Worm (Caenorhabditis elegans) whole organism, L1 larva: Measurements from ENCODE around the gene cdka-1.

Experiments used
- C04F5.9 ChIP-seq: sonication (generic microtip); optimal IDR thresholded peaks from 2 replicates; lab custom pipeline; 2016; ENCODE audit warnings: missing genetic modification characterization, missing compliant biosample characterization
- C16A3.4 ChIP-seq: fragments of 150-350 bp; optimal IDR thresholded peaks from 2 replicates; lab custom pipeline; 2014; ENCODE audit warnings: missing biosample characterization, missing genetic modification characterization
- C34B4.2 ChIP-seq: sonication (generic microtip); optimal IDR thresholded peaks from 2 replicates; lab custom pipeline; 2017; ENCODE audit warnings: mild to moderate bottlenecking, missing genetic modification characterization, missing compliant biosample characterization
- alr-1 ChIP-seq: fragments of 200-800 bp; sonication (Bioruptor generic); optimal IDR thresholded peaks from 2 replicates; lab custom pipeline; 2018; ENCODE audit warnings: borderline replicate concordance, mild to moderate bottlenecking, missing genetic modification characterization, missing compliant biosample characterization
- aly-2 ChIP-seq: fragments of 150-350 bp; optimal IDR thresholded peaks from 2 replicates; lab custom pipeline; 2014; ENCODE audit warnings: missing biosample characterization, missing genetic modification characterization
- blmp-1 ChIP-seq: fragments of 150-350 bp; optimal IDR thresholded peaks from 2 replicates; lab custom pipeline; 2014; ENCODE audit warnings: missing biosample characterization, missing genetic modification characterization
- ceh-63 ChIP-seq: fragments of 200-800 bp; sonication (Bioruptor generic); optimal IDR thresholded peaks from 2 replicates; lab custom pipeline; 2018; ENCODE audit warnings: mild to moderate bottlenecking, missing genetic modification characterization, missing compliant biosample characterization
- ceh-82 ChIP-seq, 3 experiments: fragments of 150-350 bp in 1 of 3; sonication (generic microtip) in 2 of 3; optimal IDR thresholded peaks; 2 replicates each; lab custom pipeline; 2014 to 2017; ENCODE audit warnings: missing biosample characterization in 3 of 3, missing genetic modification characterization in 3 of 3
- ceh-88 ChIP-seq: fragments of 200-800 bp; sonication (Bioruptor generic); IDR thresholded peaks from 2 replicates; pipeline ENCODE4 v1.3.6; 2022; ENCODE audit warnings: missing genetic modification characterization, missing compliant biosample characterization
- ces-1 ChIP-seq: fragments of 150-350 bp; optimal IDR thresholded peaks from 2 replicates; lab custom pipeline; 2014; ENCODE audit warnings: missing biosample characterization, missing genetic modification reagents, missing genetic modification characterization
- dsc-1 ChIP-seq: sonication (generic microtip); optimal IDR thresholded peaks from 2 replicates; lab custom pipeline; 2016; ENCODE audit warnings: mild to moderate bottlenecking, missing genetic modification characterization, missing compliant biosample characterization
- efl-1 ChIP-seq, 4 experiments: fragments of 150-350 bp; optimal IDR thresholded peaks in 3 of 4; peaks in 1 of 4; 1 replicate in 1 of 4; 2 replicates in 3 of 4; lab custom pipeline; 2014; ENCODE audit warnings: missing biosample characterization in 2 of 4, missing genetic modification characterization in 2 of 4, missing genetic modification reagents in 2 of 4
- efl-3 ChIP-seq: fragments of 200-800 bp; sonication (Bioruptor generic); optimal IDR thresholded peaks from 2 replicates; lab custom pipeline; 2018; ENCODE audit warnings: mild to moderate bottlenecking, missing genetic modification characterization, missing compliant biosample characterization
- egl-13 ChIP-seq: sonication (generic microtip); optimal IDR thresholded peaks from 2 replicates; lab custom pipeline; 2016; ENCODE audit warnings: missing genotype, missing genetic modification reagents, missing genetic modification characterization, missing compliant biosample characterization
- elt-2 ChIP-seq: sonication (generic microtip); optimal IDR thresholded peaks from 2 replicates; lab custom pipeline; 2016; ENCODE audit warnings: missing genetic modification characterization, mild to moderate bottlenecking, inconsistent platforms, missing compliant biosample characterization, missing genetic modification reagents
- ets-5 ChIP-seq: fragments of 200-800 bp; sonication (Bioruptor generic); IDR thresholded peaks from 2 replicates; pipeline ENCODE4 v1.3.6; 2022; ENCODE audit warnings: missing genetic modification characterization, missing compliant biosample characterization
- fkh-10 ChIP-seq: sonication (generic microtip); optimal IDR thresholded peaks from 2 replicates; lab custom pipeline; 2017; ENCODE audit warnings: missing biosample characterization, missing genetic modification reagents, missing genetic modification characterization
- fkh-4 ChIP-seq: sonication (generic microtip); optimal IDR thresholded peaks from 2 replicates; lab custom pipeline; 2016; ENCODE audit warnings: missing compliant biosample characterization, missing genetic modification characterization, borderline replicate concordance
- fkh-8 ChIP-seq: sonication (generic microtip); optimal IDR thresholded peaks from 2 replicates; lab custom pipeline; 2016; ENCODE audit warnings: mild to moderate bottlenecking, missing genetic modification characterization, missing compliant biosample characterization
- fos-1 ChIP-seq: fragments of 150-350 bp; optimal IDR thresholded peaks from 2 replicates; lab custom pipeline; 2014; ENCODE audit warnings: missing biosample characterization, missing genetic modification characterization
- grh-1 ChIP-seq: fragments of 200-800 bp; sonication (Bioruptor generic); IDR thresholded peaks from 2 replicates; pipeline ENCODE4 v1.3.6; 2022; ENCODE audit warnings: missing genetic modification reagents, missing genetic modification characterization, missing compliant biosample characterization
- hlh-4 ChIP-seq: sonication (generic microtip); optimal IDR thresholded peaks from 2 replicates; lab custom pipeline; 2016; ENCODE audit warnings: mild to moderate bottlenecking, missing genetic modification characterization, missing compliant biosample characterization
- jun-1 ChIP-seq: fragments of 150-350 bp; optimal IDR thresholded peaks from 2 replicates; lab custom pipeline; 2014; ENCODE audit warnings: missing biosample characterization, missing genetic modification reagents, missing genetic modification characterization
- lin-14 ChIP-seq: fragments of 200-800 bp; sonication (Bioruptor generic); optimal IDR thresholded peaks from 2 replicates; lab custom pipeline; 2018; ENCODE audit warnings: mild to moderate bottlenecking, missing genetic modification characterization, moderate library complexity, missing compliant biosample characterization
- lin-15B ChIP-seq: fragments of 150-350 bp; sonication (generic microtip); optimal IDR thresholded peaks from 3 replicates; lab custom pipeline; 2014; ENCODE audit warnings: missing biosample characterization, missing genetic modification characterization
- lin-35 ChIP-seq, 2 experiments: fragments of 150-350 bp; optimal IDR thresholded peaks; 2 replicates each; lab custom pipeline; 2014; ENCODE audit warnings: missing biosample characterization in 2 of 2, missing genetic modification characterization in 2 of 2, missing genetic modification reagents in 2 of 2
- lin-39 ChIP-seq: fragments of 150-350 bp; optimal IDR thresholded peaks from 2 replicates; lab custom pipeline; 2014; ENCODE audit warnings: missing biosample characterization, missing genetic modification reagents, missing genetic modification characterization
- mab-9 ChIP-seq: fragments of 200-800 bp; sonication (Bioruptor generic); IDR thresholded peaks from 2 replicates; pipeline ENCODE4 v1.3.6; 2022; ENCODE audit warnings: missing genetic modification reagents, missing genetic modification characterization, missing compliant biosample characterization
- mef-2 ChIP-seq: fragments of 150-350 bp; optimal IDR thresholded peaks from 2 replicates; lab custom pipeline; 2014; ENCODE audit warnings: missing biosample characterization, missing genetic modification characterization
- nhr-11 ChIP-seq: fragments of 150-350 bp; optimal IDR thresholded peaks from 2 replicates; lab custom pipeline; 2014; ENCODE audit warnings: missing biosample characterization, missing genetic modification characterization
- nhr-12 ChIP-seq: sonication (generic microtip); optimal IDR thresholded peaks from 2 replicates; lab custom pipeline; 2017; ENCODE audit warnings: missing biosample characterization, missing genetic modification characterization
- nhr-19 ChIP-seq: fragments of 200-800 bp; sonication (Bioruptor generic); conservative IDR thresholded peaks from 2 replicates; pipeline ENCODE4 v1.3.6; 2022; ENCODE audit warnings: missing genetic modification characterization, missing compliant biosample characterization
- nhr-28 ChIP-seq: fragments of 150-350 bp; optimal IDR thresholded peaks from 2 replicates; lab custom pipeline; 2014; ENCODE audit warnings: missing biosample characterization, missing genetic modification characterization
- nhr-71 ChIP-seq: sonication (generic microtip); optimal IDR thresholded peaks from 2 replicates; lab custom pipeline; 2016; ENCODE audit warnings: mild to moderate bottlenecking, missing genetic modification characterization, moderate library complexity, missing compliant biosample characterization
- nhr-77 ChIP-seq: fragments of 150-350 bp; optimal IDR thresholded peaks from 2 replicates; lab custom pipeline; 2014; ENCODE audit warnings: missing biosample characterization, missing genetic modification characterization
- nhr-84 ChIP-seq: sonication (generic microtip); optimal IDR thresholded peaks from 2 replicates; lab custom pipeline; 2017; ENCODE audit warnings: missing biosample characterization, missing genetic modification characterization
- nhr-85 ChIP-seq: sonication (generic microtip); peaks from one replicate; lab custom pipeline; 2016; ENCODE audit warnings: missing genetic modification characterization, inconsistent platforms, missing compliant biosample characterization
- nhr-90 ChIP-seq: sonication (generic microtip); optimal IDR thresholded peaks from 2 replicates; lab custom pipeline; 2016; ENCODE audit warnings: mild to moderate bottlenecking, missing genetic modification characterization, missing compliant biosample characterization; ENCODE audit not compliant: poor library complexity
- pqm-1 ChIP-seq: sonication (generic microtip); optimal IDR thresholded peaks from 3 replicates; lab custom pipeline; 2017; ENCODE audit warnings: missing biosample characterization, missing genetic modification characterization
- sox-4 ChIP-seq: sonication (generic microtip); optimal IDR thresholded peaks from 2 replicates; lab custom pipeline; 2016; ENCODE audit warnings: missing genetic modification characterization, missing compliant biosample characterization
- swsn-7 ChIP-seq: sonication (generic microtip); optimal IDR thresholded peaks from 2 replicates; lab custom pipeline; 2016; ENCODE audit warnings: missing genetic modification characterization, missing compliant biosample characterization
- tlp-1 ChIP-seq: fragments of 150-350 bp; optimal IDR thresholded peaks from 2 replicates; lab custom pipeline; 2014; ENCODE audit warnings: missing biosample characterization, missing genetic modification characterization
- unc-62 ChIP-seq: fragments of 150-350 bp; optimal IDR thresholded peaks from 2 replicates; lab custom pipeline; 2014; ENCODE audit warnings: missing biosample characterization, missing genetic modification reagents, missing genetic modification characterization
- unc-98 ChIP-seq: fragments of 200-800 bp; sonication (Bioruptor generic); IDR thresholded peaks from 2 replicates; pipeline ENCODE4 v1.3.6; 2022; ENCODE audit warnings: missing genetic modification characterization, missing compliant biosample characterization
- ztf-11 ChIP-seq, 2 experiments: sonication (generic microtip); optimal IDR thresholded peaks; 2 replicates each; lab custom pipeline; 2016 to 2017; ENCODE audit warnings: missing genetic modification characterization in 2 of 2, missing biosample characterization in 1 of 2, missing compliant biosample characterization in 1 of 2

cdka-1 gene

ce11 chrIII:4666753-4667400 lies 8.3 kb downstream of the cdka-1 start (continued):
- TF ChIP-seq efl-1 (optimal IDR thresholded peaks at IDR 0.05; lab: Kevin White, UChicago) (peak; percentile 36 to 37), efl-1 (GFP tag; optimal IDR thresholded peaks at IDR 0.05 in 1 of 2; lab: Kevin White, UChicago) (peak; percentile 21 to 95), ceh-88 (GFP tag; lab: Robert Waterston, UW) (no peak), nhr-11 (tag; lab: Kevin White, UChicago) (no peak), ceh-82 (tag; optimal IDR thresholded peaks at IDR 0.05; lab: Kevin White, UChicago) (peak in 2 of 3 experiments; percentile 22 to 63), alr-1 (tag; lab: Kevin White, UChicago) (no peak), ets-5 (no peak), mef-2 (tag; lab: Kevin White, UChicago) (no peak), aly-2 (tag; lab: Kevin White, UChicago) (no peak), sox-4 (tag; lab: Kevin White, UChicago) (no peak), nhr-12 (tag; lab: Kevin White, UChicago) (no peak), nhr-84 (no peak), hlh-4 (no peak), tlp-1 (tag; lab: Kevin White, UChicago) (no peak), ztf-11 (tag; optimal IDR thresholded peaks at IDR 0.05; lab: Kevin White, UChicago) (peak in 1 of 2 experiments; percentile 25), elt-2 (tag; lab: Kevin White, UChicago) (no peak), nhr-77 (tag; lab: Kevin White, UChicago) (peak; percentile 22), swsn-7 (tag; lab: Kevin White, UChicago) (peak; percentile 46), blmp-1 (tag; lab: Kevin White, UChicago) (peak; percentile 87), nhr-28 (tag; lab: Kevin White, UChicago) (no peak), fkh-4 (no peak), jun-1 (tag; lab: Kevin White, UChicago) (no peak), fos-1 (tag; lab: Kevin White, UChicago) (no peak), nhr-71 (tag; lab: Kevin White, UChicago) (peak; percentile 61), ceh-63 (no peak), unc-98 (no peak), efl-3 (no peak), fkh-8 (tag; lab: Kevin White, UChicago) (peak; percentile 43), fkh-10 (GFP tag; lab: Kevin White, UChicago) (no peak), nhr-19 (GFP tag; lab: Robert Waterston, UW) (peak; percentile 33; the same call in 1 of the 2 replicates), lin-15B (tag; lab: Kevin White, UChicago) (no peak), egl-13 (tag; lab: Kevin White, UChicago) (no peak), ces-1 (GFP tag; lab: Kevin White, UChicago) (no peak), C34B4.2 (tag; lab: Kevin White, UChicago) (no peak)
- TF ChIP-seq, all 84 proteins: peak for 27

ce11 chrIII:4668073-4668472 lies 9.5 kb downstream of the cdka-1 start:
- peak in 1 of 2 experiments; percentile 20 for TF ChIP-seq lin-35 (GFP tag; optimal IDR thresholded peaks at IDR 0.05; lab: Kevin White, UChicago)
- no peak for TF ChIP-seq efl-1 (optimal IDR thresholded peaks at IDR 0.05; lab: Kevin White, UChicago)
- TF ChIP-seq efl-1 (GFP tag; optimal IDR thresholded peaks at IDR 0.05 in 1 of 2; lab: Kevin White, UChicago) = peak in 1 of 2 experiments; percentile 59
- TF ChIP-seq dsc-1 (tag; lab: Kevin White, UChicago) = no peak
- TF ChIP-seq pqm-1 = peak; percentile 25
- TF ChIP-seq elt-2 (tag; lab: Kevin White, UChicago) = peak; percentile 46
- peak; percentile 3 for TF ChIP-seq lin-14 (GFP tag; lab: Kevin White, UChicago)

DNA sequence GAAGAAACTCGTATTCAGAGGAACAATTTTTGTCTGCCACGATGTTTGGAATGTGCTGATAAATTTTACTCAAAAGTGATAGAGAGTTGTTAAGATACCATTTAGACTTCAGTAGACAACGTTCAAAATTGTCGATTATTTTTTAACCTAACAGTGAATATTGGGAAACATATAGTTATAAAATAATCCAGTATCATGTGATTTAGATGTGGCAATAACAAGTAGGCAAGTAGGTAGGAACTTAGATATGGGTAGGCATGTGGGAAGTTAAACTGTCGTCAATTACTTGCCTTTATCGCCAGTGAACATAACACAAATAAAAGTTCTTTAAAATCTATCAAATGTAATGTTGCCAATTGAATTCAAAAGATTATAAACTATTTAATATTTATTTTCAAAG lies 12.9 kb downstream of the cdka-1 start, which contains the start of gene T23F11.11:
TSS of gene T23F11.11 (minus strand) at position 101 of the 400 bp plus-strand sequence.
- TF ChIP-seq blmp-1 (tag; lab: Kevin White, UChicago) (no peak), nhr-85 (tag; lab: Kevin White, UChicago) (no peak), grh-1 (GFP tag; lab: Robert Waterston, UW) (no peak), mab-9 (GFP tag; lab: Robert Waterston, UW) (no peak), nhr-90 (tag; lab: Kevin White, UChicago) (no peak), ces-1 (GFP tag; lab: Kevin White, UChicago) (no peak), swsn-7 (tag; lab: Kevin White, UChicago) (no peak), C16A3.4 (tag; lab: Kevin White, UChicago) (no peak), nhr-71 (tag; lab: Kevin White, UChicago) (no peak), C04F5.9 (tag; lab: Kevin White, UChicago) (no peak), lin-39 (tag; lab: Kevin White, UChicago) (no peak), nhr-12 (tag; lab: Kevin White, UChicago) (no peak), unc-62 (GFP tag; lab: Kevin White, UChicago) (no peak)
